Fruit fly (Drosophila melanogaster): ENCODE results near the gene Syx8.

The Syx8 gene

dm6 chr3L:16612972-16613371 lies 26.1 kb upstream of the Syx8 start (continued):
- TF ChIP-seq CG10669 (GFP tag; optimal IDR thresholded peaks at IDR 0.05): no peak
- TF ChIP-seq CG8632 (GFP tag; optimal IDR thresholded peaks at IDR 0.05): no peak
- TF ChIP-seq CG9139 (GFP tag; optimal IDR thresholded peaks at IDR 0.05): no peak
- no peak for TF ChIP-seq fkh (GFP tag; optimal IDR thresholded peaks at IDR 0.05)
- TF ChIP-seq CG6792 (GFP tag; optimal IDR thresholded peaks at IDR 0.05): no peak
- TF ChIP-seq Blimp-1 (GFP tag; optimal IDR thresholded peaks at IDR 0.05): no peak
- TF ChIP-seq CG6276 (GFP tag; optimal IDR thresholded peaks at IDR 0.05): no peak
- no peak for TF ChIP-seq Sox15 (GFP tag; optimal IDR thresholded peaks at IDR 0.05)
- peak; percentile 14; the same call in 1 of the 2 replicates for TF ChIP-seq CG15336 (GFP tag; IDR thresholded peaks at IDR 0.05)
- TF ChIP-seq CG11902 (GFP tag; optimal IDR thresholded peaks at IDR 0.05): no peak
- no peak for TF ChIP-seq lz (GFP tag; optimal IDR thresholded peaks at IDR 0.05)
- TF ChIP-seq Hr4 (GFP tag; optimal IDR thresholded peaks at IDR 0.05): peak; percentile 23
- TF ChIP-seq Hr38 (GFP tag; optimal IDR thresholded peaks at IDR 0.05): no peak
- no peak for TF ChIP-seq cyc (GFP tag; optimal IDR thresholded peaks at IDR 0.05)
- no peak for TF ChIP-seq topi (GFP tag; optimal IDR thresholded peaks at IDR 0.05)
- TF ChIP-seq achi (GFP tag; optimal IDR thresholded peaks at IDR 0.05): no peak
- peak; percentile 2 for TF ChIP-seq acj6 (GFP tag; optimal IDR thresholded peaks at IDR 0.05)
- no peak for TF ChIP-seq CG16779 (tag; optimal IDR thresholded peaks at IDR 0.05)
- no peak for TF ChIP-seq CG6808 (GFP tag; optimal IDR thresholded peaks at IDR 0.05)
- peak; percentile 21 for TF ChIP-seq Sox102F (GFP tag; optimal IDR thresholded peaks at IDR 0.05)
- no peak for TF ChIP-seq CG6163 (GFP tag; IDR thresholded peaks at IDR 0.05)
- TF ChIP-seq CG7368 (GFP tag; optimal IDR thresholded peaks at IDR 0.05): no peak
- TF ChIP-seq Smox (GFP tag; optimal IDR thresholded peaks at IDR 0.05): no peak
- no peak for TF ChIP-seq CG11762 (GFP tag; optimal IDR thresholded peaks at IDR 0.05; ENCODE audit: insufficient read depth)
- TF ChIP-seq vri (GFP tag; optimal IDR thresholded peaks at IDR 0.05): no peak
- TF ChIP-seq esn (GFP tag; optimal IDR thresholded peaks at IDR 0.05): peak; percentile 26
- TF ChIP-seq fd59A (GFP tag; optimal IDR thresholded peaks at IDR 0.05): no peak

DNA sequence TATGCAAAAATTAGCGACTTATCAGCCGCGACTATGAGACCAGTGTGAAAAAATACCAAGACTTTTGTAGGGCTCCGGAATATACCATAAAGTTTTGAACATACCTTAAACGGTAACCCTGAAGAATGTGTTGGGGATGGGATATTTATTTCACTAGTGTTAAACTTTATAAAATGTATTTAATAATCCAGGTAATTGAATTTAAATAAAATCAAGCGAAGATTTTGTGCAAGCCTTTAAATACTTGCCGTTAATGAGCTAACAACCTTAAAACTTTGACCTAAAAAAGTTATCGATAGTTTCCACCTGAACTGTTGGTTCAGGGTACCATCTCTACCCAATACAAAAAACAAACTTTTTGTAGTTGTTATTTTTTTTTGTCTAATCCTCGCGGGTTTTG lies 25.3 kb upstream of the Syx8 start, which contains the start of gene CG4101:
Gene CG4101, plus strand, starts transcription at position 335 of the 400 bp plus-strand sequence.
- no peak for TF ChIP-seq CG6854 (GFP tag; optimal IDR thresholded peaks at IDR 0.05)
- peak; percentile 74 for TF ChIP-seq Gug (GFP tag; IDR thresholded peaks at IDR 0.05)
- TF ChIP-seq cyc (GFP tag; optimal IDR thresholded peaks at IDR 0.05): peak; percentile 81
- TF ChIP-seq CG11762 (GFP tag; optimal IDR thresholded peaks at IDR 0.05; ENCODE audit: insufficient read depth): peak; percentile 66
- TF ChIP-seq CG15336 (GFP tag; IDR thresholded peaks at IDR 0.05): peak; percentile 65
- TF ChIP-seq CG31627 (GFP tag; optimal IDR thresholded peaks at IDR 0.05): peak; percentile 89
- TF ChIP-seq Eip93F (GFP tag; optimal IDR thresholded peaks at IDR 0.05): peak; percentile 64
- peak; percentile 33 for TF ChIP-seq Blimp-1 (GFP tag; optimal IDR thresholded peaks at IDR 0.05)
- peak; percentile 76 for TF ChIP-seq Eip75B (GFP tag; optimal IDR thresholded peaks at IDR 0.05)
- peak; percentile 87 for TF ChIP-seq Hr39 (GFP tag; optimal IDR thresholded peaks at IDR 0.05)
- peak; percentile 55 for TF ChIP-seq dac (GFP tag; optimal IDR thresholded peaks at IDR 0.05)
- peak; percentile 56 for TF ChIP-seq dsx (GFP tag; optimal IDR thresholded peaks at IDR 0.05; ENCODE audit: poor library complexity, severe bottlenecking)
- peak; percentile 53 for TF ChIP-seq CG8319 (GFP tag; optimal IDR thresholded peaks at IDR 0.05)
- TF ChIP-seq Ets21C (GFP tag; optimal IDR thresholded peaks at IDR 0.05): peak; percentile 78
- TF ChIP-seq svp (GFP tag): peak; percentile 93
- peak; percentile 79 for TF ChIP-seq Met (GFP tag; optimal IDR thresholded peaks at IDR 0.05)
- TF ChIP-seq fkh (GFP tag; optimal IDR thresholded peaks at IDR 0.05): peak; percentile 42
- peak; percentile 71 for TF ChIP-seq CG32006 (GFP tag; optimal IDR thresholded peaks at IDR 0.05)
- peak; percentile 69 for TF ChIP-seq CG10669 (GFP tag; optimal IDR thresholded peaks at IDR 0.05)
- TF ChIP-seq CG6808 (GFP tag; optimal IDR thresholded peaks at IDR 0.05): peak; percentile 56
- TF ChIP-seq achi (GFP tag; optimal IDR thresholded peaks at IDR 0.05): peak; percentile 76
- TF ChIP-seq Ets96B (tag; optimal IDR thresholded peaks at IDR 0.05): peak; percentile 71
- peak; percentile 74 for TF ChIP-seq topi (GFP tag; optimal IDR thresholded peaks at IDR 0.05)
- peak; percentile 87 for TF ChIP-seq vri (GFP tag; optimal IDR thresholded peaks at IDR 0.05)
- peak; percentile 31 for TF ChIP-seq Lpt (GFP tag; optimal IDR thresholded peaks at IDR 0.05)
- peak; percentile 86 for TF ChIP-seq pdm3 (GFP tag; optimal IDR thresholded peaks at IDR 0.05)
- peak; percentile 84 for TF ChIP-seq eg (GFP tag; IDR thresholded peaks at IDR 0.05)
- peak; percentile 81 for TF ChIP-seq Sox102F (GFP tag; optimal IDR thresholded peaks at IDR 0.05)
- TF ChIP-seq CG34406 (GFP tag; optimal IDR thresholded peaks at IDR 0.05): peak; percentile 80
- peak; percentile 53 for TF ChIP-seq CG7368 (GFP tag; optimal IDR thresholded peaks at IDR 0.05)
- peak; percentile 80 for TF ChIP-seq acj6 (GFP tag; optimal IDR thresholded peaks at IDR 0.05)
- TF ChIP-seq net (GFP tag; optimal IDR thresholded peaks at IDR 0.05): peak; percentile 62
- TF ChIP-seq Sox15 (GFP tag; optimal IDR thresholded peaks at IDR 0.05): peak; percentile 59
- peak; percentile 85 for TF ChIP-seq Smox (GFP tag; optimal IDR thresholded peaks at IDR 0.05)
- TF ChIP-seq CG6792 (GFP tag; optimal IDR thresholded peaks at IDR 0.05): peak; percentile 71
- TF ChIP-seq CG8632 (GFP tag; optimal IDR thresholded peaks at IDR 0.05): peak; percentile 67
- peak; percentile 19 to 63 for TF ChIP-seq salr (GFP tag; optimal IDR thresholded peaks at IDR 0.05)
- peak; percentile 16 for TF ChIP-seq CG9139 (GFP tag; optimal IDR thresholded peaks at IDR 0.05)
- peak; percentile 90 for TF ChIP-seq esn (GFP tag; optimal IDR thresholded peaks at IDR 0.05)

All from whole organism, prepupa.